Fruit fly (Drosophila melanogaster): ENCODE data around the gene Sec16.

Sec16 gene

dm6 chrX:12653574-12653973, 57.7 kb downstream of the Sec16 start, which contains the start of gene CkIalpha (continued):
- TF ChIP-seq CG14667 (GFP tag; IDR thresholded peaks at IDR 0.05) (no peak), NK7.1 (GFP tag; optimal IDR thresholded peaks at IDR 0.05) (no peak), CG8359 (GFP tag; optimal IDR thresholded peaks at IDR 0.05; ENCODE audit: borderline replicate concordance) (no peak), exex (tag; optimal IDR thresholded peaks at IDR 0.05) (no peak), oc (tag; optimal IDR thresholded peaks at IDR 0.05) (no peak), al (GFP tag; IDR thresholded peaks at IDR 0.05) (peak; percentile 33; the same call in 1 of the 2 replicates), CG6654 (GFP tag; optimal IDR thresholded peaks at IDR 0.05) (no peak), CG15073 (GFP tag; optimal IDR thresholded peaks at IDR 0.05) (no peak), corto (GFP tag; optimal IDR thresholded peaks at IDR 0.05) (peak; percentile 38), CG31365 (tag; optimal IDR thresholded peaks at IDR 0.05) (no peak), CG9876 (GFP tag; optimal IDR thresholded peaks at IDR 0.05) (peak; percentile 54), jumu (GFP tag; optimal IDR thresholded peaks at IDR 0.05) (peak; percentile 67), CG11093 (GFP tag; IDR thresholded peaks at IDR 0.05) (no peak), CG17568 (GFP tag; optimal IDR thresholded peaks at IDR 0.05) (no peak), emc (GFP tag; optimal IDR thresholded peaks at IDR 0.05) (peak; percentile 7), tgo (GFP tag; IDR thresholded peaks at IDR 0.05) (0 out of 3 replicates have a peak, but pooled peaks have one; percentile 27), fu2 (GFP tag; optimal IDR thresholded peaks at IDR 0.05) (peak; percentile 57), E2f1 (GFP tag; IDR thresholded peaks at IDR 0.05) (0 out of 2 replicates have a peak, but pooled peaks have one; percentile 19), Blimp-1 (GFP tag; optimal IDR thresholded peaks at IDR 0.05) (no peak), Lpt (GFP tag; optimal IDR thresholded peaks at IDR 0.05) (no peak), grn (GFP tag; optimal IDR thresholded peaks at IDR 0.05) (no peak), CG18619 (GFP tag; optimal IDR thresholded peaks at IDR 0.05) (peak; percentile 19), Doc3 (GFP tag; IDR thresholded peaks at IDR 0.05; ENCODE audit: partially characterized antibody) (peak; percentile 93), Nf-YC (tag; optimal IDR thresholded peaks at IDR 0.05) (peak; percentile 15), CG7963 (GFP tag; IDR thresholded peaks at IDR 0.05; ENCODE audit: partially characterized antibody) (peak; percentile 98), CG14965 (GFP tag; optimal IDR thresholded peaks at IDR 0.05; ENCODE audit: borderline replicate concordance) (no peak), lilli (GFP tag; optimal IDR thresholded peaks at IDR 0.05) (peak; percentile 77), CG6272 (GFP tag; IDR thresholded peaks at IDR 0.05) (peak; percentile 75), CG10209 (GFP tag; optimal IDR thresholded peaks at IDR 0.05) (peak; percentile 8), so (GFP tag; IDR thresholded peaks at IDR 0.05) (0 out of 3 replicates have a peak, but pooled peaks have one; percentile 36), lmd (GFP tag; IDR thresholded peaks at IDR 0.05) (no peak; the same call in 1 of the 2 replicates), CG6175 (GFP tag; IDR thresholded peaks at IDR 0.05) (peak; percentile 59; the same call in 1 of the 3 replicates), cg (GFP tag; optimal IDR thresholded peaks at IDR 0.05) (no peak), MESR4 (GFP tag; optimal IDR thresholded peaks at IDR 0.05) (peak; percentile 52), Trl (optimal IDR thresholded peaks at IDR 0.05) (no peak), Trl (GFP tag; optimal IDR thresholded peaks at IDR 0.05) (peak; percentile 70), trem (tag; optimal IDR thresholded peaks at IDR 0.05) (peak; percentile 76), Ssrp (tag; optimal IDR thresholded peaks at IDR 0.05) (no peak), amos (GFP tag; IDR thresholded peaks at IDR 0.05; ENCODE audit: partially characterized antibody) (peak; percentile 99), Atf6 (GFP tag; IDR thresholded peaks at IDR 0.05) (0 out of 2 replicates have a peak, but pooled peaks have one; percentile 33), CG12769 (tag; optimal IDR thresholded peaks at IDR 0.05) (no peak), CG13775 (GFP tag; optimal IDR thresholded peaks at IDR 0.05) (peak; percentile 27), CG9727 (GFP tag; optimal IDR thresholded peaks at IDR 0.05) (no peak), CG7357 (GFP tag; IDR thresholded peaks at IDR 0.05) (no peak), CG1603 (tag; optimal IDR thresholded peaks at IDR 0.05) (peak; percentile 88), gt (GFP tag; IDR thresholded peaks at IDR 0.05) (no peak), CG3838 (GFP tag; optimal IDR thresholded peaks at IDR 0.05) (no peak), Mes4 (GFP tag; optimal IDR thresholded peaks at IDR 0.05) (no peak), D19A (tag; optimal IDR thresholded peaks at IDR 0.05) (no peak), CG2889 (GFP tag; IDR thresholded peaks at IDR 0.05) (no peak), Sox102F (GFP tag; optimal IDR thresholded peaks at IDR 0.05) (no peak)
